Worm (Caenorhabditis elegans): Measurements from ENCODE around the gene sas-7.

ce11 chrIII:10314234-10314633, 6.6 kb upstream of the sas-7 start:
- TF ChIP-seq nhr-237 (tag; optimal IDR thresholded peaks at IDR 0.05) (no peak), nhr-76 (tag; optimal IDR thresholded peaks at IDR 0.05) (no peak), snpc-4 (tag; optimal IDR thresholded peaks at IDR 0.05) (no peak), ama-1 (optimal IDR thresholded peaks at IDR 0.05) (no peak), lin-13 (GFP tag; optimal IDR thresholded peaks at IDR 0.05) (no peak), nhr-28 (tag; optimal IDR thresholded peaks at IDR 0.05) (no peak)
